Fruit fly (Drosophila melanogaster): ENCODE results near the gene RnpS1.

The RnpS1 gene

dm6 chr3R:9513052-9513420, 38.8 kb upstream of the RnpS1 start, which contains the start of the genes Ras85D and Rlb1 (continued):
- TF ChIP-seq fd64A (GFP tag; optimal IDR thresholded peaks at IDR 0.05): no peak
- TF ChIP-seq oc (tag; optimal IDR thresholded peaks at IDR 0.05): no peak
- TF ChIP-seq aop (GFP tag; IDR thresholded peaks at IDR 0.05): no peak
- TF ChIP-seq ttk (GFP tag; IDR thresholded peaks at IDR 0.05): no peak
- peak; percentile 62 for TF ChIP-seq CG3281 (GFP tag; optimal IDR thresholded peaks at IDR 0.05)
- TF ChIP-seq Meics (GFP tag; optimal IDR thresholded peaks at IDR 0.05): peak; percentile 63
- TF ChIP-seq CG8290 (GFP tag; optimal IDR thresholded peaks at IDR 0.05): peak; percentile 70
- peak in 1 of 2 experiments; percentile 62 for TF ChIP-seq CG8290 (tag; optimal IDR thresholded peaks at IDR 0.05)
- peak; percentile 19 for TF ChIP-seq gcm2 (GFP tag; optimal IDR thresholded peaks at IDR 0.05)
- peak; percentile 13 for TF ChIP-seq CG18011 (GFP tag; optimal IDR thresholded peaks at IDR 0.05)
- TF ChIP-seq chinmo (GFP tag; IDR thresholded peaks at IDR 0.05; ENCODE audit: partially characterized antibody): no peak
- peak; percentile 79 for TF ChIP-seq trem (tag; optimal IDR thresholded peaks at IDR 0.05)
- no peak for TF ChIP-seq Lpt (GFP tag; optimal IDR thresholded peaks at IDR 0.05)
- TF ChIP-seq sc (optimal IDR thresholded peaks at IDR 0.05): no peak
- no peak for TF ChIP-seq sc (GFP tag; optimal IDR thresholded peaks at IDR 0.05)
- peak; percentile 31 for TF ChIP-seq Nf-YB (GFP tag; optimal IDR thresholded peaks at IDR 0.05)
- TF ChIP-seq gfzf (GFP tag; optimal IDR thresholded peaks at IDR 0.05): peak; percentile 40
- TF ChIP-seq HLHmδ (GFP tag; optimal IDR thresholded peaks at IDR 0.05): no peak
- TF ChIP-seq Xrp1 (GFP tag; IDR thresholded peaks at IDR 0.05): no peak
- TF ChIP-seq fd3F (GFP tag; optimal IDR thresholded peaks at IDR 0.05): peak; percentile 50
- TF ChIP-seq yki (optimal IDR thresholded peaks at IDR 0.05): no peak
- TF ChIP-seq CG17359 (tag; optimal IDR thresholded peaks at IDR 0.05): peak; percentile 50
- no peak for TF ChIP-seq CG9215 (GFP tag; IDR thresholded peaks at IDR 0.05)
- no peak for TF ChIP-seq zf30C (GFP tag; optimal IDR thresholded peaks at IDR 0.05)
- TF ChIP-seq CG18262 (tag; optimal IDR thresholded peaks at IDR 0.05): peak; percentile 55
- TF ChIP-seq CG13624 (GFP tag; optimal IDR thresholded peaks at IDR 0.05): peak; percentile 86
- no peak for TF ChIP-seq Sry-β (GFP tag; optimal IDR thresholded peaks at IDR 0.05)
- peak; percentile 83 for TF ChIP-seq CG9609 (GFP tag; optimal IDR thresholded peaks at IDR 0.05)
- TF ChIP-seq HmgZ (tag; optimal IDR thresholded peaks at IDR 0.05): peak; percentile 86
- TF ChIP-seq slbo (GFP tag; IDR thresholded peaks at IDR 0.05): no peak
- TF ChIP-seq cwo (GFP tag; optimal IDR thresholded peaks at IDR 0.05): peak; percentile 33
- peak; percentile 51 for TF ChIP-seq nerfin-1 (tag; optimal IDR thresholded peaks at IDR 0.05)
- no peak for TF ChIP-seq E2f1 (GFP tag; IDR thresholded peaks at IDR 0.05)
- no peak for TF ChIP-seq CG30431 (GFP tag; optimal IDR thresholded peaks at IDR 0.05)
- peak; percentile 52 for TF ChIP-seq CG7271 (tag; optimal IDR thresholded peaks at IDR 0.05)
- peak; percentile 56 for TF ChIP-seq CG4328 (GFP tag; optimal IDR thresholded peaks at IDR 0.05)
- TF ChIP-seq CG17361 (GFP tag; IDR thresholded peaks at IDR 0.05): no peak
- no peak for TF ChIP-seq CG6689 (GFP tag; IDR thresholded peaks at IDR 0.05)
- no peak for TF ChIP-seq CG14965 (GFP tag; optimal IDR thresholded peaks at IDR 0.05; ENCODE audit: borderline replicate concordance)
- TF ChIP-seq E2f2 (GFP tag; IDR thresholded peaks at IDR 0.05): no peak
- no peak for TF ChIP-seq dimm (GFP tag; IDR thresholded peaks at IDR 0.05)
- peak; percentile 96 for TF ChIP-seq Med (GFP tag)
- no peak for TF ChIP-seq nerfin-2 (GFP tag; IDR thresholded peaks at IDR 0.05; ENCODE audit: partially characterized antibody)
- no peak for TF ChIP-seq Oaz (GFP tag; IDR thresholded peaks at IDR 0.05)
- no peak for TF ChIP-seq dmrt99B (tag; optimal IDR thresholded peaks at IDR 0.05)
- peak; percentile 61 for TF ChIP-seq p53 (GFP tag; optimal IDR thresholded peaks at IDR 0.05)
- peak; percentile 42 for TF ChIP-seq CG1792 (GFP tag; optimal IDR thresholded peaks at IDR 0.05)
- peak; percentile 74 for TF ChIP-seq CG12769 (tag; optimal IDR thresholded peaks at IDR 0.05)
- no peak for TF ChIP-seq stc (GFP tag; IDR thresholded peaks at IDR 0.05)
- TF ChIP-seq CG12071 (GFP tag; optimal IDR thresholded peaks at IDR 0.05): no peak
- no peak for TF ChIP-seq MBD-R2 (GFP tag; IDR thresholded peaks at IDR 0.05)
- TF ChIP-seq CG17186 (GFP tag; optimal IDR thresholded peaks at IDR 0.05): peak; percentile 85
- peak; percentile 75 for TF ChIP-seq CG33213 (GFP tag; optimal IDR thresholded peaks at IDR 0.05)
